Fruit fly (Drosophila melanogaster): ENCODE results near the gene Fbp2.

dm6 chr2L:9459372-9460091, 32.9 kb downstream of the Fbp2 start:
- TF ChIP-seq CG8478 (optimal IDR thresholded peaks at IDR 0.05) (no peak), CTCF (optimal IDR thresholded peaks at IDR 0.05) (no peak)
